Worm (Caenorhabditis elegans) whole organism, L4 larva: ENCODE measurements around the gene srx-85.

Source experiments
- F49E8.2 ChIP-seq: sonication (generic microtip); optimal IDR thresholded peaks from 2 replicates; lab custom pipeline; 2016; ENCODE audit warnings: missing compliant biosample characterization, mild to moderate bottlenecking, missing genetic modification characterization, borderline replicate concordance
- T20F7.1 ChIP-seq: fragments of 200-800 bp; sonication (Bioruptor generic); optimal IDR thresholded peaks from 2 replicates; lab custom pipeline; 2018; ENCODE audit warnings: mild to moderate bottlenecking, missing genetic modification characterization, missing compliant biosample characterization
- Y48G9A.11 ChIP-seq: fragments of 200-800 bp; sonication (Bioruptor generic); IDR thresholded peaks from 2 replicates; pipeline ENCODE4 v1.3.6; 2022; ENCODE audit warnings: missing genetic modification reagents, missing genetic modification characterization, missing compliant biosample characterization
- ZK546.5 ChIP-seq, 2 experiments: sonication (generic microtip); optimal IDR thresholded peaks; 2 replicates each; lab custom pipeline; 2017; ENCODE audit warnings: missing biosample characterization in 2 of 2, missing genetic modification characterization in 2 of 2
- aly-2 ChIP-seq: sonication (generic microtip); optimal IDR thresholded peaks from 2 replicates; lab custom pipeline; 2018; ENCODE audit warnings: missing biosample characterization, missing genetic modification characterization
- ama-1 ChIP-seq: fragments of 150-350 bp; optimal IDR thresholded peaks from 2 replicates; lab custom pipeline; 2014; ENCODE audit warnings: inconsistent platforms, mixed read lengths
- attf-4 ChIP-seq: sonication (generic microtip); optimal IDR thresholded peaks from 3 replicates; lab custom pipeline; 2017; ENCODE audit warnings: missing biosample characterization, missing genetic modification characterization
- ceh-28 ChIP-seq: fragments of 150-350 bp; optimal IDR thresholded peaks from 2 replicates; lab custom pipeline; 2014; ENCODE audit warnings: missing biosample characterization, missing genetic modification reagents, missing genetic modification characterization
- ctbp-1 ChIP-seq: fragments of 200-800 bp; sonication (Bioruptor generic); IDR thresholded peaks from 2 replicates; pipeline ENCODE4 v1.3.6; 2022; ENCODE audit warnings: missing genetic modification reagents, missing genetic modification characterization, missing compliant biosample characterization
- daf-16 ChIP-seq, 3 experiments: sonication (generic microtip); optimal IDR thresholded peaks; 2 replicates each; lab custom pipeline; 2016 to 2017; ENCODE audit warnings: missing genetic modification characterization in 3 of 3, missing genetic modification reagents in 3 of 3, mild to moderate bottlenecking in 2 of 3, missing compliant biosample characterization in 2 of 3, missing biosample characterization in 1 of 3, moderate library complexity in 1 of 3
- daf-19 ChIP-seq: fragments of 200-800 bp; sonication (Bioruptor generic); conservative IDR thresholded peaks from 2 replicates; pipeline ENCODE4 v1.3.6; 2022; ENCODE audit warnings: missing genetic modification characterization, missing compliant biosample characterization
- dmd-8 ChIP-seq: fragments of 200-800 bp; sonication (Bioruptor generic); IDR thresholded peaks from 2 replicates; pipeline ENCODE4 v1.3.6; 2022; ENCODE audit warnings: missing genetic modification characterization, missing compliant biosample characterization
- dpl-1 ChIP-seq: fragments of 150-350 bp; optimal IDR thresholded peaks from 2 replicates; lab custom pipeline; 2014; ENCODE audit warnings: missing biosample characterization, missing genetic modification reagents, missing genetic modification characterization
- dve-1 ChIP-seq: sonication (generic microtip); optimal IDR thresholded peaks from 2 replicates; lab custom pipeline; 2017; ENCODE audit warnings: antibody characterized with exemption, mild to moderate bottlenecking, missing genetic modification characterization, missing compliant biosample characterization; ENCODE audit not compliant: insufficient read depth
- egl-43 ChIP-seq: fragments of 200-800 bp; sonication (Bioruptor generic); IDR thresholded peaks from 2 replicates; pipeline ENCODE4 v1.3.6; 2022; ENCODE audit warnings: missing genetic modification reagents, missing genetic modification characterization, missing compliant biosample characterization
- fkh-10 ChIP-seq: fragments of 150-350 bp; optimal IDR thresholded peaks from 2 replicates; lab custom pipeline; 2014; ENCODE audit warnings: missing biosample characterization, missing genetic modification reagents, missing genetic modification characterization
- fos-1 ChIP-seq: fragments of 150-350 bp; optimal IDR thresholded peaks from 2 replicates; lab custom pipeline; 2014; ENCODE audit warnings: missing biosample characterization, missing genetic modification characterization
- hif-1 ChIP-seq, 2 experiments: sonication (generic microtip); optimal IDR thresholded peaks; 2 replicates each; lab custom pipeline; 2016 to 2017; ENCODE audit warnings: missing compliant biosample characterization in 2 of 2, missing genetic modification characterization in 2 of 2, missing genetic modification reagents in 2 of 2, missing genotype in 2 of 2, mild to moderate bottlenecking in 1 of 2
- hlh-11 ChIP-seq: fragments of 200-800 bp; sonication (Bioruptor generic); optimal IDR thresholded peaks from 2 replicates; lab custom pipeline; 2018; ENCODE audit warnings: mild to moderate bottlenecking, missing genetic modification characterization, missing compliant biosample characterization
- hlh-30 ChIP-seq: sonication (generic microtip); optimal IDR thresholded peaks from 2 replicates; lab custom pipeline; 2017; ENCODE audit warnings: antibody characterized with exemption, mild to moderate bottlenecking, missing genetic modification characterization, missing compliant biosample characterization; ENCODE audit not compliant: insufficient read depth
- jun-1 ChIP-seq: fragments of 150-350 bp; optimal IDR thresholded peaks from 2 replicates; lab custom pipeline; 2014; ENCODE audit warnings: missing biosample characterization, missing genetic modification reagents, missing genetic modification characterization
- lsy-2 ChIP-seq, 2 experiments: fragments of 150-350 bp in 1 of 2; sonication (generic microtip) in 1 of 2; optimal IDR thresholded peaks; 2 replicates each; lab custom pipeline; 2014 to 2017; ENCODE audit warnings: missing biosample characterization in 2 of 2, missing genetic modification characterization in 2 of 2
- mdl-1 ChIP-seq, 2 experiments: fragments of 150-350 bp in 1 of 2; sonication (generic microtip) in 1 of 2; optimal IDR thresholded peaks; 2 replicates each; lab custom pipeline; 2014 to 2017; ENCODE audit warnings: missing biosample characterization in 2 of 2, missing genetic modification characterization in 2 of 2
- mdt-29 ChIP-seq: fragments of 200-800 bp; sonication (Bioruptor generic); IDR thresholded peaks from 2 replicates; pipeline ENCODE4 v1.3.6; 2022; ENCODE audit warnings: missing genetic modification reagents, missing genetic modification characterization, missing compliant biosample characterization
- mep-1 ChIP-seq: fragments of 150-350 bp; sonication (generic microtip); optimal IDR thresholded peaks from 3 replicates; lab custom pipeline; 2014; ENCODE audit warnings: missing biosample characterization, missing genetic modification characterization
- mes-2 ChIP-seq: sonication (generic microtip); optimal IDR thresholded peaks from 2 replicates; lab custom pipeline; 2016; ENCODE audit warnings: missing genotype, mild to moderate bottlenecking, missing genetic modification characterization, missing compliant biosample characterization; ENCODE audit not compliant: poor library complexity, severe bottlenecking
- mxl-3 ChIP-seq: fragments of 200-800 bp; sonication (Bioruptor generic); optimal IDR thresholded peaks from 2 replicates; lab custom pipeline; 2018; ENCODE audit warnings: mild to moderate bottlenecking, missing genetic modification characterization, missing compliant biosample characterization
- nhr-11 ChIP-seq: fragments of 150-350 bp; optimal IDR thresholded peaks from 2 replicates; lab custom pipeline; 2014; ENCODE audit warnings: missing biosample characterization, missing genetic modification characterization
- nhr-25 ChIP-seq: sonication (generic microtip); optimal IDR thresholded peaks from 2 replicates; lab custom pipeline; 2017; ENCODE audit warnings: missing genetic modification characterization, mild to moderate bottlenecking, missing compliant biosample characterization, antibody characterized with exemption, moderate library complexity, borderline replicate concordance; ENCODE audit not compliant: insufficient read depth
- nhr-28 ChIP-seq: fragments of 150-350 bp; optimal IDR thresholded peaks from 2 replicates; lab custom pipeline; 2014; ENCODE audit warnings: missing biosample characterization, missing genetic modification characterization
- nhr-42 ChIP-seq: fragments of 200-800 bp; sonication (Bioruptor generic); IDR thresholded peaks from 2 replicates; pipeline ENCODE4 v1.3.6; 2022; ENCODE audit warnings: missing genetic modification characterization, missing compliant biosample characterization
- pha-4 ChIP-seq, 2 experiments: fragments of 150-350 bp in 1 of 2; fragments of 200-800 bp in 1 of 2; sonication (Bioruptor generic) in 1 of 2; IDR thresholded peaks in 1 of 2; optimal IDR thresholded peaks in 1 of 2; 2 replicates each; pipeline versions ENCODE4 v1.3.6 to Lab custom; 2014 to 2022; ENCODE audit warnings: missing genetic modification characterization in 2 of 2, missing genetic modification reagents in 2 of 2, missing biosample characterization in 1 of 2, missing compliant biosample characterization in 1 of 2
- pqm-1 ChIP-seq: sonication (generic microtip); optimal IDR thresholded peaks from 2 replicates; lab custom pipeline; 2017; ENCODE audit warnings: missing biosample characterization, missing genetic modification characterization
- saeg-2 ChIP-seq: fragments of 200-800 bp; sonication (Bioruptor generic); IDR thresholded peaks from 2 replicates; pipeline ENCODE4 v1.3.6; 2022; ENCODE audit warnings: missing genetic modification reagents, missing genetic modification characterization, missing compliant biosample characterization
- set-16 ChIP-seq: fragments of 200-800 bp; sonication (Bioruptor generic); IDR thresholded peaks from 2 replicates; pipeline ENCODE4 v1.3.6; 2022; ENCODE audit warnings: missing genetic modification reagents, missing genetic modification characterization, missing compliant biosample characterization
- spr-3 ChIP-seq: fragments of 200-800 bp; sonication (Bioruptor generic); optimal IDR thresholded peaks from 2 replicates; lab custom pipeline; 2018; ENCODE audit warnings: mild to moderate bottlenecking, missing genetic modification characterization, missing compliant biosample characterization
- tag-97 ChIP-seq: fragments of 200-800 bp; sonication (Bioruptor generic); IDR thresholded peaks from 2 replicates; pipeline ENCODE4 v1.3.6; 2022; ENCODE audit warnings: missing genetic modification characterization, missing compliant biosample characterization
- unc-130 ChIP-seq: sonication (generic microtip); optimal IDR thresholded peaks from 2 replicates; lab custom pipeline; 2016; ENCODE audit warnings: missing genetic modification reagents, missing genetic modification characterization, missing compliant biosample characterization
- vab-7 ChIP-seq: fragments of 200-800 bp; sonication (Bioruptor generic); IDR thresholded peaks from 2 replicates; pipeline ENCODE4 v1.3.6; 2022; ENCODE audit warnings: missing genetic modification reagents, missing genetic modification characterization, missing compliant biosample characterization
- zfp-3 ChIP-seq: fragments of 200-800 bp; sonication (Bioruptor generic); conservative IDR thresholded peaks from 2 replicates; pipeline ENCODE4 v1.3.6; 2022; ENCODE audit warnings: missing genetic modification reagents, missing genetic modification characterization, missing compliant biosample characterization
- ztf-7 ChIP-seq: fragments of 150-350 bp; optimal IDR thresholded peaks from 2 replicates; lab custom pipeline; 2014; ENCODE audit warnings: missing biosample characterization, missing genetic modification characterization

The srx-85 gene

DNA sequence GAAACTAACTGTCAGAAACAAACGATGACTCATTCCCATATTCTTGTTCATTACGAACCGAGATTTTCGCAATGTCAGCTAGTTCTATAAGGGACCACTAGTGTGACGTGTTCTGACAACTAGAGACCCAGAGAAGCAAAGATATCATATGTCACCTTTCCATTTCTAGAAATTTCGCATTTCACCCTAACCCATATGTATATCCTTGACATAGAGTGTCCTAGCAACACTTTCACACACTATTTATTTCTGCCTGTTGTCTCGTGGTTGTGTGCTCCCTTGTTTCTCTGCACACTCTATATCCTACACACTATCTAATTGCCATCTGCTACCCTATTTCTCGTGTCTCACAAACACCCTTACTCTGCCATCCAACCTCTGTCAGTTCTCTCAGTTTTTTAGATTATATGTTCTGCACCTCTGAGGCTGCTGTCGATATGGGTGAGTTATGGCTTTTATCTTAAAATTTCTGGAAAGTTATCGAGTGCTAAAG lies 3.5 kb upstream of the srx-85 start, which contains the start of the genes F38B7.17 and F38B7.3 (continued):
- TF ChIP-seq spr-3 (GFP tag; lab: Kevin White, UChicago) (no peak), mep-1 (tag; lab: Kevin White, UChicago) (peak; percentile 48), ama-1 (lab: Kevin White, UChicago) (peak; percentile 26), set-16 (GFP tag; lab: Robert Waterston, UW) (no peak), hlh-30 (tag; lab: Kevin White, UChicago) (peak; percentile 93), aly-2 (tag; lab: Kevin White, UChicago) (no peak), ZK546.5 (tag; optimal IDR thresholded peaks at IDR 0.05; lab: Kevin White, UChicago) (no peak), nhr-28 (tag; lab: Kevin White, UChicago) (peak; percentile 73), F49E8.2 (tag; lab: Kevin White, UChicago) (no peak), pha-4 (GFP tag; IDR thresholded peaks at IDR 0.05; lab: Robert Waterston, UW) (no peak), pha-4 (tag; optimal IDR thresholded peaks at IDR 0.05; lab: Kevin White, UChicago) (no peak), Y48G9A.11 (no peak), mdl-1 (tag; optimal IDR thresholded peaks at IDR 0.05; lab: Kevin White, UChicago) (peak; percentile 66 to 91), ceh-28 (tag; lab: Kevin White, UChicago) (no peak), attf-4 (tag; lab: Kevin White, UChicago) (no peak), jun-1 (tag; lab: Kevin White, UChicago) (no peak), T20F7.1 (GFP tag; lab: Kevin White, UChicago) (peak; percentile 39), ztf-7 (tag; lab: Kevin White, UChicago) (peak; percentile 7), dmd-8 (no peak), zfp-3 (GFP tag; lab: Robert Waterston, UW) (no peak), dve-1 (tag; lab: Kevin White, UChicago) (peak; percentile 83), fkh-10 (GFP tag; lab: Kevin White, UChicago) (no peak), nhr-25 (tag; lab: Kevin White, UChicago) (peak; percentile 63), dpl-1 (GFP tag; lab: Kevin White, UChicago) (peak; percentile 27), lsy-2 (tag; optimal IDR thresholded peaks at IDR 0.05; lab: Kevin White, UChicago) (peak in 1 of 2 experiments; percentile 61), hif-1 (tag; optimal IDR thresholded peaks at IDR 0.05; lab: Kevin White, UChicago) (no peak), mes-2 (tag; lab: Kevin White, UChicago) (peak; percentile 46), nhr-11 (tag; lab: Kevin White, UChicago) (peak; percentile 60), pqm-1 (tag; lab: Kevin White, UChicago) (peak; percentile 66), mxl-3 (GFP tag; lab: Kevin White, UChicago) (peak; percentile 63), daf-19 (GFP tag; lab: Robert Waterston, UW) (no peak), mdt-29 (GFP tag; lab: Robert Waterston, UW) (no peak), ctbp-1 (0 out of 2 replicates have a peak, but pooled peaks have one; percentile 44)
- TF ChIP-seq, all 104 proteins: peak for 24

DNA sequence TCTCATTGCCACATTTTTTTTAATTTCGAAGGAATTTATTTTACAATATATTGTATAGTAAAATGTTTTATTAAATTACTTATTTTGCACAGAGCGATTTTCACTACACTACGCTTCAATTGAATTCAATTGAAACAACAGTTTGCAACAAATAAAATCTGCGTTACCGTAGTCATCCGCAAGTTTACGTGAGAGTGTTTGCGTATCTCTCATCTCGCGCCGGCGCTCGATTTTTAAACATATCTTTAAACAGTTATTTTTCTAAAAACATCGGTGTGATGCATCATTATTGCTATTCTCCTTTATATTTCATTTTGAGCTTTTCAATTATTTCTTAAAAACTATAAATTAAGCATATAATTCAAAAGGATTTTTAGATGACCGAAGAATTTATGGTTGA lies 1.8 kb downstream of the srx-85 start, which contains the start of gene duo-1:
Gene duo-1, plus strand, starts transcription at position 371 of the 400 bp plus-strand sequence.
- TF ChIP-seq hlh-30 (tag; lab: Kevin White, UChicago) (no peak), unc-130 (peak; percentile 46), daf-16 (GFP tag; optimal IDR thresholded peaks at IDR 0.05; lab: Kevin White, UChicago) (no peak), daf-16 (tag; optimal IDR thresholded peaks at IDR 0.05; lab: Kevin White, UChicago) (no peak)

DNA sequence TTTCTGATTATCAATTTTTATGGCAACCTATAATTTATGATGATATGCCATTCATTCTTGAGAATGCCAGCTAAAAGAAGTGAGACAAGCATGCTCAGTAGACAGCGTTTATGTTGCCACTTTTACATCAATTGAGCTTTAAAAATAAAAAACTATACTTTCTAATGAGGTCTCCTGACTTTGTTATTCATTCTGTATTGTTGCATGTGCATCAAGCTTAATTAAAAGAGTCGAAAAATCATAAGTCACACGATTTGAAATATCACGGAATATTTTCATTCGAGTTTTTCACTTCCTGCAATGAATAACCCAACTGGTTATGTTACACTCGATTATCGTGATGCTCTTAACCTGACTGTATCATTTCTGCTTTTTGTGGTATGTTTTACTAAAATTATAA lies 10.2 kb downstream of the srx-85 start, which contains the start of gene srx-86:
Gene srx-86, plus strand, starts transcription at position 301 of the 400 bp plus-strand sequence.
- TF ChIP-seq hlh-11 (tag; lab: Kevin White, UChicago) = no peak
- TF ChIP-seq saeg-2 (GFP tag; lab: Robert Waterston, UW) = no peak
- no peak for TF ChIP-seq hif-1 (tag; optimal IDR thresholded peaks at IDR 0.05; lab: Kevin White, UChicago)
- TF ChIP-seq fos-1 (tag; lab: Kevin White, UChicago) = no peak
- TF ChIP-seq vab-7 (GFP tag; lab: Robert Waterston, UW) = no peak
- TF ChIP-seq tag-97 = no peak
- TF ChIP-seq nhr-42 = no peak
- TF ChIP-seq mdl-1 (tag; optimal IDR thresholded peaks at IDR 0.05; lab: Kevin White, UChicago) = no peak
- TF ChIP-seq egl-43 = no peak
- no peak for TF ChIP-seq mdt-29 (GFP tag; lab: Robert Waterston, UW)
- no peak for TF ChIP-seq ctbp-1
- TF ChIP-seq, all 104 proteins: peak for 0
